Fruit fly (Drosophila melanogaster): Measurements from ENCODE around the gene Osi3.
A peak's percentile ranks its signal among the peaks of the same experiment; 100 is the strongest.

Gene Osi3

dm6 chr3R:6248694-6249093 is 33.1 kb downstream of the Osi3 start, which contains the start of gene Osi7 (continued):
- TF ChIP-seq E2f1 (GFP tag; IDR thresholded peaks at IDR 0.05) (no peak), sd (tag; optimal IDR thresholded peaks at IDR 0.05) (peak; percentile 25), CG6689 (GFP tag; IDR thresholded peaks at IDR 0.05) (no peak), Dad (GFP tag; optimal IDR thresholded peaks at IDR 0.05) (no peak), Tbp (GFP tag; optimal IDR thresholded peaks at IDR 0.05) (no peak), CG4730 (GFP tag; IDR thresholded peaks at IDR 0.05) (no peak)

DNA sequence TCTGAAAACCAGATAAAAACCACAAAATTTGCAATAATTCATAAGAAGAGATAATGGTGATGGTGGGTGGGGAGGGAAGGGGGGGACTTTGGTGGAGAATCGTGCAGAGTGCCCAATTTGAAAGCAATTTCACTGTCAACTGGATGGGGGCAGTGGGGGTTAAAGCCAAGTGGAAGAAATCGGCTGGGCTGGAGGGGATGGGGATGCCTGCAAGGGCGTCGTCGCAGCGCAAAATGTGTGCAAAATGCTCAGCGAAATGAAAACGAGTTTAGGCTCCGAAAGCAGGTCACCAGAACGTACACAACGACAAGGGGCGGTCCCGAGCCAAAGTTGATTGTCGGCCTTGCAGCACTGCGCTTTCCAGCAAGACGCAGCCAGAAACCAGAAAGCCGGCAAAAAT is 37.2 kb downstream of the Osi3 start:
- TF ChIP-seq CG9932 (GFP tag; IDR thresholded peaks at IDR 0.05) (no peak), Hr78 (GFP tag; optimal IDR thresholded peaks at IDR 0.05) (no peak), croc (GFP tag; conservative IDR thresholded peaks at IDR 0.05) (no peak), CG10209 (GFP tag; optimal IDR thresholded peaks at IDR 0.05) (no peak), CG7839 (tag; optimal IDR thresholded peaks at IDR 0.05) (no peak), ci (GFP tag; IDR thresholded peaks at IDR 0.05) (0 out of 3 replicates have a peak, but pooled peaks have one; percentile 31), Ravus (GFP tag; IDR thresholded peaks at IDR 0.05) (no peak), CG14710 (tag; optimal IDR thresholded peaks at IDR 0.05) (no peak)

- TF ChIP-seq ato (GFP tag; IDR thresholded peaks at IDR 0.05; ENCODE audit: partially characterized antibody) (no peak), CG18764 (GFP tag; optimal IDR thresholded peaks at IDR 0.05) (no peak), Ada2b (GFP tag; IDR thresholded peaks at IDR 0.05) (no peak), CG11247 (GFP tag; IDR thresholded peaks at IDR 0.05) (peak; percentile 46), Dll (GFP tag; IDR thresholded peaks at IDR 0.05; ENCODE audit: partially characterized antibody) (no peak), Abd-B (GFP tag; optimal IDR thresholded peaks at IDR 0.05) (peak; percentile 59), sens (GFP tag) (no peak), gsb-n (tag; optimal IDR thresholded peaks at IDR 0.05) (no peak), HLH54F (GFP tag; optimal IDR thresholded peaks at IDR 0.05) (no peak), CG13424 (tag; optimal IDR thresholded peaks at IDR 0.05) (no peak), Blimp-1 (GFP tag; optimal IDR thresholded peaks at IDR 0.05) (peak; percentile 11), lmd (GFP tag; IDR thresholded peaks at IDR 0.05) (no peak), nerfin-1 (tag; optimal IDR thresholded peaks at IDR 0.05) (no peak), dpn (GFP tag; optimal IDR thresholded peaks at IDR 0.05) (no peak), Hr51 (GFP tag; optimal IDR thresholded peaks at IDR 0.05) (no peak), CG7745 (tag; optimal IDR thresholded peaks at IDR 0.05) (peak; percentile 20), Bdp1 (GFP tag; optimal IDR thresholded peaks at IDR 0.05) (no peak), CG31441 (GFP tag; IDR thresholded peaks at IDR 0.05) (no peak), CG1603 (tag; optimal IDR thresholded peaks at IDR 0.05) (peak; percentile 7), CTCF (GFP tag; optimal IDR thresholded peaks at IDR 0.05) (peak; percentile 90), CG4730 (GFP tag; IDR thresholded peaks at IDR 0.05) (no peak), pita (GFP tag; optimal IDR thresholded peaks at IDR 0.05) (peak; percentile 22), CG8089 (GFP tag; optimal IDR thresholded peaks at IDR 0.05) (no peak), CG43689 (GFP tag; IDR thresholded peaks at IDR 0.05) (no peak), zen (tag; optimal IDR thresholded peaks at IDR 0.05) (peak; percentile 85), grau (tag; optimal IDR thresholded peaks at IDR 0.05) (no peak), zf30C (GFP tag; optimal IDR thresholded peaks at IDR 0.05) (peak; percentile 71), Doc2 (GFP tag; IDR thresholded peaks at IDR 0.05) (no peak), wek (GFP tag; optimal IDR thresholded peaks at IDR 0.05) (no peak), CG2875 (GFP tag; optimal IDR thresholded peaks at IDR 0.05) (no peak), Sox102F (GFP tag; optimal IDR thresholded peaks at IDR 0.05) (no peak)
Measured at dm6 chr3R:6254438-6254837, 38.8 kb downstream of the Osi3 start.

Measured in whole organism, embryonic.